Worm (Caenorhabditis elegans): ENCODE data around the gene clec-57.

The clec-57 gene

DNA sequence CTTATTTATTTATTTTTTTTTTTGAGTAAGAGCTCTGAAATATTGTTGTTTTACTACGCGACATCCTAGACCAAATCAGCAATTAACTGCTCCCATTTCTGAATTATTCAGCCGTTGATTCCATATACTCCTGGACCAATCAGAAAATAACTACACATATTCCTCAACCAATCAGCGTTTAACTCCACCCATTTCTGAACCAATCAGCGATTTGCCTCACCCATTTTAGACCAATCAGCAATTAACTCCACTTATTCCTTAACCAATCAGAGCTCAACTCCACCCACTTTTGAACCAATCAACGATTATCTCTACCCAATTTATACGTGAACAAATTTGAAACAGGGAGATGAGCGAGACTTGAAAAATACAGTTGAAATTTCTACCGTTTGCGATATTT lies 24.6 kb downstream of the clec-57 start:
- TF ChIP-seq fos-1 (tag; optimal IDR thresholded peaks at IDR 0.05) (no peak), nfya-1 (tag; optimal IDR thresholded peaks at IDR 0.05; ENCODE audit: insufficient read depth) (peak; percentile 78), tbx-2 (tag; optimal IDR thresholded peaks at IDR 0.05) (no peak), zag-1 (tag; optimal IDR thresholded peaks at IDR 0.05) (no peak), unc-39 (tag; optimal IDR thresholded peaks at IDR 0.05) (no peak)

DNA sequence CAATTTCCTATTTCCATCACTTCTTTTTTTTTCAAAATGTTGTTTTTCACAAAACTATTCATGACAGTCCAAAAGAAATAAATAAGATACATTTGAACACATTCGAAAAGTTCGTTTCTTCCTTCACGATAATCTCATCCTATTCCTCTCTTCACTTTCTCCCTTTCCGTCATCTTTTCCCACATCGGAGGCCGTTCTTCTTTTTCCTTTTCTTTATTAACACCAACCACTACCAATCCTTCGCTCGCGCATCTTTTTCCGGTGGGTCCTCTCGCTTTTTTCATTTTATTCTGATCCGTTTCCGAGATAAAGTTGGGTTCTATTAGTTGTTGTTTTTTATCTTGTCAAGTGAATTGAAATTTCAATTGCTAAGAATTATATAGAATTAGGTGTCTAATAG lies 26.5 kb downstream of the clec-57 start:
- TF ChIP-seq unc-62 (GFP tag; optimal IDR thresholded peaks at IDR 0.05) (no peak), egl-27 (tag; optimal IDR thresholded peaks at IDR 0.05) (no peak), nhr-12 (tag; optimal IDR thresholded peaks at IDR 0.05) (no peak), ZK546.5 (tag; optimal IDR thresholded peaks at IDR 0.05) (no peak), fos-1 (tag; optimal IDR thresholded peaks at IDR 0.05) (no peak), jun-1 (tag; optimal IDR thresholded peaks at IDR 0.05) (no peak), skn-1 (tag; optimal IDR thresholded peaks at IDR 0.05) (no peak), ceh-82 (tag; optimal IDR thresholded peaks at IDR 0.05) (no peak), pqm-1 (tag; optimal IDR thresholded peaks at IDR 0.05) (no peak), elt-1 (tag; optimal IDR thresholded peaks at IDR 0.05) (no peak), tbx-2 (tag; optimal IDR thresholded peaks at IDR 0.05) (no peak), daf-12 (tag; optimal IDR thresholded peaks at IDR 0.05) (no peak), ama-1 (optimal IDR thresholded peaks at IDR 0.05) (no peak)

DNA sequence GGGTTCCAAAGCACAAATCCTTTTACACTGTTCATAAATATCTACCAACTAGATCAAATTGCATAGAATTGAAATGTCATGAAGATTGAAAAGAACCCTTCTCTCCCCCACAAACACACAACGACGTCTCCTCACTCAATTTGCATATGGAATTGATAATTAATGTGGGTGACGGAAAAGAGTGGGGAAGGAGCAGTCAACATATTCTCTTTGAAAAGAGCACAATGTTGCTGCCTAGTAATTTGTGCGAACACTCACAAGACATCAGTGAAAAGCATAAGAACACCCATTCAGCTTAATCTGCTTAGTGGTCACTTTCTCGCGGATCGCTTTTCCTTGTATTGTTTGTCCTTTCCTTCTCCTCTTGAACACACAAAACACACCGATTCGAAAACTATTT lies 27.4 kb downstream of the clec-57 start:
- TF ChIP-seq nhr-43 (tag; optimal IDR thresholded peaks at IDR 0.05; ENCODE audit: poor library complexity, severe bottlenecking) (no peak), pha-4 (tag; optimal IDR thresholded peaks at IDR 0.05) (peak; percentile 18)

DNA sequence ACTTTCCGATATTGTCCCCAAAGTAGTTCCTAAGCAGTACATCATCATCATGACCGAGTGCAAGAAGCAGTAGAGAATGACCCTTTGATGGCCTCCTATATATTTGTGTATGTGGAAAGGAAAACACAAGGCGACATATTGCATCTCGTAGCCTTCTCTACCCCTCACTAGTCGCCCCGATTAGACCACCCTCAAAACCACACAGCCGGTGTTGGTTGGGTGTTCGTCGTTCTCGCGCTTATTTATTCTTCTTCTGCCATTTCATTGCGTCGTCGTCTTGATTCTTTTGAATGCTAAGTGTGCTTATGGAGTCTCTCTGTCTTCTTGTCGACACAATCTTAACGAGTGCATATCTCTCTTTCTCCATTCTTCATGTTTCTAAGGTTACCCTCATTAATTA lies 29.2 kb downstream of the clec-57 start:
- TF ChIP-seq nhr-77 (tag; optimal IDR thresholded peaks at IDR 0.05) (no peak), nhr-23 (tag; optimal IDR thresholded peaks at IDR 0.05) (no peak), lin-15B (tag; optimal IDR thresholded peaks at IDR 0.05) (no peak), aly-2 (tag; optimal IDR thresholded peaks at IDR 0.05) (no peak), hmg-11 (tag; optimal IDR thresholded peaks at IDR 0.05) (no peak), nhr-237 (tag; optimal IDR thresholded peaks at IDR 0.05) (no peak), tbx-2 (tag; optimal IDR thresholded peaks at IDR 0.05) (no peak), nhr-43 (tag; optimal IDR thresholded peaks at IDR 0.05; ENCODE audit: poor library complexity, severe bottlenecking) (no peak), skn-1 (tag; optimal IDR thresholded peaks at IDR 0.05) (no peak), daf-12 (tag; optimal IDR thresholded peaks at IDR 0.05) (no peak), ZK546.5 (tag; optimal IDR thresholded peaks at IDR 0.05) (no peak), egl-5 (tag; optimal IDR thresholded peaks at IDR 0.05) (no peak), nhr-28 (tag; optimal IDR thresholded peaks at IDR 0.05) (no peak), nhr-11 (tag; optimal IDR thresholded peaks at IDR 0.05) (no peak), mdl-1 (tag; optimal IDR thresholded peaks at IDR 0.05) (no peak), R02D3.7 (tag; optimal IDR thresholded peaks at IDR 0.05) (no peak), fkh-10 (GFP tag; optimal IDR thresholded peaks at IDR 0.05) (no peak), unc-39 (tag; optimal IDR thresholded peaks at IDR 0.05) (no peak), eor-1 (tag; optimal IDR thresholded peaks at IDR 0.05) (no peak)

DNA sequence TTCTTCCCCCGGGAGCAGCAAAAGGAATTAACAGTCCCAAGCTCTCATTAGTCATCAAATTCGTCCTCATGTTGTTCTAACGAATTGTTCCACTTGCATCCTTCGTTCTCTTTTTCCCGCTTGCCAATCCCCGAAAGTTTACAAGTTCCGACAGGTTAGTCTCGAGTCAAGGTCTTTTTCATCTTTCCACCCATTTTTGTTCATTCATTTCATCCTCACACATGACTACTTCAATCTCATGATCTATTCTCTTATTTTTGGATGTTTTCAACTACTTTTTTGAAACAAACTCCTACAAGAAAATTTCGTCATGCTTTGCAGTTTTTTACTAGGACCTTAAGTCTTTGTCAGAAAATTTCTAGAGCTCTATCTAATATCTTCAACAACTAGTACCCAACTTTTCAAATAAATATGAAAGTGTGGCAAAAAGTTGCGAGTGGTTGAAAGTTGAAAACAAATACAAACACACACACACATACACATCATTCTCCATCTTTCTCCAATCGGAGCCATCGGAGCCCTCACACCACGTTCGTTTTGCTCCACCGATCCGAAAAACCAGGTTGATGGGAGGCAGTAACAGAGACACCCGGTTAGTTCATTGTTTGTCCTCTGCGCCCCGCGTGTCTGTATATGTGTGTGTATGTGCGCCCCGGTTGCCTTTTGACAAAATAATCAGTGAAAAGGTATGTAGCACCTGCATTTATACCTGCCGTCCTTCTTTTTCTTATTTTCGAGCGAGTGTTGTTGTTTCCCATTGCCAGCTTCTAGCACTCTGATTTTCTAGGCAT lies 30.2 kb downstream of the clec-57 start:
- TF ChIP-seq ztf-4 (tag; optimal IDR thresholded peaks at IDR 0.05) (no peak), pha-4 (tag; optimal IDR thresholded peaks at IDR 0.05) (peak; percentile 59), nhr-67 (tag; optimal IDR thresholded peaks at IDR 0.05) (no peak), nhr-43 (tag; optimal IDR thresholded peaks at IDR 0.05; ENCODE audit: poor library complexity, severe bottlenecking) (no peak), ceh-16 (tag; optimal IDR thresholded peaks at IDR 0.05) (no peak), pqm-1 (tag; optimal IDR thresholded peaks at IDR 0.05) (no peak), sea-2 (GFP tag; optimal IDR thresholded peaks at IDR 0.05) (no peak), nhr-25 (tag; optimal IDR thresholded peaks at IDR 0.05) (peak; percentile 21), nhr-11 (tag; optimal IDR thresholded peaks at IDR 0.05) (no peak), fos-1 (tag; optimal IDR thresholded peaks at IDR 0.05) (no peak), egl-5 (tag; optimal IDR thresholded peaks at IDR 0.05) (no peak), ama-1 (optimal IDR thresholded peaks at IDR 0.05) (peak; percentile 15), ceh-82 (tag; optimal IDR thresholded peaks at IDR 0.05) (no peak), skn-1 (tag; optimal IDR thresholded peaks at IDR 0.05) (no peak), nhr-237 (tag; optimal IDR thresholded peaks at IDR 0.05) (no peak), nhr-23 (tag; optimal IDR thresholded peaks at IDR 0.05) (peak; percentile 16), R02D3.7 (tag; optimal IDR thresholded peaks at IDR 0.05) (no peak)
